Fruit fly (Drosophila melanogaster) S2 (cell line): ENCODE data around the gene alpha-Est2.

Experiments
- CG8478 ChIP-seq: fragments of >200 bp; optimal IDR thresholded peaks from 2 replicates; lab custom pipeline; 2018
- CTCF ChIP-seq, 2 experiments: fragments of >200 bp; optimal IDR thresholded peaks; 2 replicates each; lab custom pipeline; 2018

dm6 chr3R:7493745-7494144 lies 47.9 kb upstream of the alpha-Est2 start, which contains the start of gene alpha-Est10:
- TF ChIP-seq CG8478 (lab: Kevin White, UChicago) (no peak), CTCF (optimal IDR thresholded peaks at IDR 0.05; lab: Kevin White, UChicago) (no peak)
